Worm (Caenorhabditis elegans) whole organism, early embryonic: Measurements from ENCODE around the gene F48G7.12.

Source experiments
- B0310.2 ChIP-seq: sonication (generic microtip); optimal IDR thresholded peaks from 2 replicates; lab custom pipeline; 2016; ENCODE audit warnings: mild to moderate bottlenecking, missing genetic modification characterization, missing compliant biosample characterization
- F13C5.2 ChIP-seq: sonication (generic microtip); optimal IDR thresholded peaks from 2 replicates; lab custom pipeline; 2017; ENCODE audit warnings: mild to moderate bottlenecking, missing genetic modification characterization, inconsistent platforms, missing compliant biosample characterization
- aly-1 ChIP-seq: sonication (generic microtip); optimal IDR thresholded peaks from 2 replicates; lab custom pipeline; 2016; ENCODE audit warnings: missing genetic modification characterization, missing compliant biosample characterization
- ama-1 ChIP-seq: fragments of 150-350 bp; optimal IDR thresholded peaks from 2 replicates; lab custom pipeline; 2014
- ceh-13 ChIP-seq: fragments of 200-800 bp; sonication (Bioruptor generic); optimal IDR thresholded peaks from 2 replicates; lab custom pipeline; 2018; ENCODE audit warnings: mild to moderate bottlenecking, missing genetic modification characterization, missing compliant biosample characterization
- ceh-36 ChIP-seq: sonication (generic microtip); optimal IDR thresholded peaks from 2 replicates; lab custom pipeline; 2016; ENCODE audit warnings: missing genetic modification characterization, inconsistent platforms, missing compliant biosample characterization
- ets-7 ChIP-seq: sonication (generic microtip); optimal IDR thresholded peaks from 2 replicates; lab custom pipeline; 2016; ENCODE audit warnings: missing genotype, missing genetic modification characterization, missing compliant biosample characterization
- flt-1 ChIP-seq: fragments of 200-800 bp; sonication (Bioruptor generic); IDR thresholded peaks from 2 replicates; pipeline ENCODE4 v1.3.6; 2022; ENCODE audit warnings: missing genetic modification characterization, missing compliant biosample characterization
- hmbx-1 ChIP-seq: sonication (generic microtip); optimal IDR thresholded peaks from 2 replicates; lab custom pipeline; 2016; ENCODE audit warnings: mild to moderate bottlenecking, missing genetic modification characterization, missing compliant biosample characterization
- hmg-4 ChIP-seq: fragments of 200-800 bp; sonication (Bioruptor generic); optimal IDR thresholded peaks from 2 replicates; lab custom pipeline; 2018; ENCODE audit warnings: mild to moderate bottlenecking, missing genetic modification characterization, missing compliant biosample characterization
- hnd-1 ChIP-seq: sonication (generic microtip); optimal IDR thresholded peaks from 2 replicates; lab custom pipeline; 2016; ENCODE audit warnings: missing genetic modification characterization, missing compliant biosample characterization
- pes-1 ChIP-seq: fragments of 200-800 bp; sonication (Bioruptor generic); IDR thresholded peaks from 2 replicates; pipeline ENCODE4 v1.3.6; 2022; ENCODE audit warnings: missing genetic modification reagents, missing genetic modification characterization, missing compliant biosample characterization
- scrt-1 ChIP-seq: fragments of 200-800 bp; sonication (Bioruptor generic); IDR thresholded peaks from 2 replicates; pipeline ENCODE4 v1.3.6; 2022; ENCODE audit warnings: missing genetic modification characterization, missing compliant biosample characterization
- sea-1 ChIP-seq: fragments of 200-800 bp; sonication (Bioruptor generic); conservative IDR thresholded peaks from 2 replicates; pipeline ENCODE4 v1.3.6; 2022; ENCODE audit warnings: missing genetic modification characterization, missing compliant biosample characterization
- tbx-11 ChIP-seq: fragments of 200-800 bp; sonication (Bioruptor generic); IDR thresholded peaks from 2 replicates; pipeline ENCODE4 v1.3.6; 2022; ENCODE audit warnings: missing genetic modification characterization, missing compliant biosample characterization
- tbx-37 ChIP-seq: fragments of 200-800 bp; sonication (Bioruptor generic); conservative IDR thresholded peaks from 2 replicates; pipeline ENCODE4 v1.3.6; 2022; ENCODE audit warnings: missing genetic modification reagents, missing genetic modification characterization, missing compliant biosample characterization
- tra-4 ChIP-seq: sonication (generic microtip); optimal IDR thresholded peaks from 2 replicates; lab custom pipeline; 2017; ENCODE audit warnings: missing genetic modification characterization, missing compliant biosample characterization

The F48G7.12 gene

ce11 chrV:646129-646528 is at the start of gene F48G7.12:
Gene F48G7.12 (minus strand): TSS chrV:646229.
- TF ChIP-seq hnd-1 (no peak), ama-1 (lab: Kevin White, UChicago) (no peak), B0310.2 (tag; lab: Kevin White, UChicago) (no peak), ceh-36 (tag; lab: Kevin White, UChicago) (no peak), ets-7 (tag; lab: Kevin White, UChicago) (no peak), ceh-13 (GFP tag; lab: Kevin White, UChicago) (no peak), tbx-37 (GFP tag; lab: Robert Waterston, UW) (no peak), pes-1 (GFP tag; lab: Robert Waterston, UW) (no peak), aly-1 (tag; lab: Kevin White, UChicago) (no peak), hmbx-1 (no peak), F13C5.2 (tag; lab: Kevin White, UChicago) (no peak), tra-4 (tag; lab: Kevin White, UChicago) (no peak)

DNA sequence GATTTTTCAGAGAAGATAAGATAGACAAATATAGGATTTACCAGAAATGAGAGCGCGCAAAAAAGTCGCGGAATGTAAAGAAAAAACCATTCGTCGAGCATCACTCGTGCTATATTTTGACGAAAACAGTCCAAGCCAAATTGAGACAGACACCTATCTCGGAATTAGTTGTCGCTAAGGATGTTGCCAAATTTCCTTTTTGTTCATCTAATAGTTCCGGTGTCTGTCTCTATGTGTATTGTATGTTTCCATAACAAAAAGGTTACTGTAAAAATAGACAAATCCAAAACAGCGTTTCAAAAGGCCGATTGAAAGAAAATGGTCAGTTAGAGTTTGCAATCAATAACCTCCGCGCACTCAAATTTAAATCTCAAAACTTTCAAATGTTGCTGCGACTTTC is 48.6 kb upstream of the F48G7.12 start, which contains the start of gene srj-53:
TSS of gene srj-53 (minus strand) at position 101 of the 400 bp plus-strand sequence.
- TF ChIP-seq tra-4 (tag; lab: Kevin White, UChicago) = no peak
- no peak for TF ChIP-seq tbx-37 (GFP tag; lab: Robert Waterston, UW)
- no peak for TF ChIP-seq hmbx-1
- TF ChIP-seq F13C5.2 (tag; lab: Kevin White, UChicago) = no peak
- no peak for TF ChIP-seq pes-1 (GFP tag; lab: Robert Waterston, UW)
- TF ChIP-seq flt-1 (GFP tag; lab: Robert Waterston, UW) = no peak
- no peak for TF ChIP-seq ceh-13 (GFP tag; lab: Kevin White, UChicago)
- TF ChIP-seq hmg-4 = no peak

DNA sequence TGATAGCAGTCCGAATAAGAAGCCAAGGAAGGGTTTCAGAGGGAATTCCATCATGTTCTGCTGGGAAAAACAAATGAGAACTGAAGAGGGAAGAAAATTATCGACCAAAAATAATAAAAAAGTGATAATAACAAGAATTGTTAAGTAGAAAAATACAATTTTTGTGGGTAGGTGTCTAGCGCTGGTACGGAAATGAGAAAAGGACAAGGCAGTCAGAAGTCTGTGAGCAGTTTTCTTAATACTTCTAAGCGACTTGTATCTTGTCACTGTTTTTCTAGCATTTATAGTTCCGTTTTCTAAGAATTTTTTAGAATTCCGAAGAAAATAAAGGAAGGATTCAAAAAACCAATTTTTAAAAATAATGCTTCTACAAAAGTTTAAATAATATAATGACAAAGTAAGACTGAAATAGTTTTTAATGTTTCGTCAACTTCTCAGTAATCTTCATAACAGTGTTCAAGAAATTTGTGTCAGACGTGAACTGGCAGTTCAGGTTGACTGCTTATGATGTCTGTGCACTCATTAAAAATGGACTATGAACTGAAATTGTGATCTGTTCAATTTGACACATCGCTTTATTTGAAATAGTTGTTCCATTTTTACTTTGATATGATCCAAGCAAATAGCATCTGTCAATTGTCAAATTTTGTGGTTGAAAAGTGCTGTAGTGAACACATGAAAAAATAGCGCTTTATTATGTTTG is 46.8 kb upstream of the F48G7.12 start, which contains the start of gene srx-4:
TSS of gene srx-4 (minus strand) at position 51 of the 703 bp plus-strand sequence.
- no peak for TF ChIP-seq flt-1 (GFP tag; lab: Robert Waterston, UW)
- no peak for TF ChIP-seq tbx-11 (GFP tag; lab: Robert Waterston, UW)

DNA sequence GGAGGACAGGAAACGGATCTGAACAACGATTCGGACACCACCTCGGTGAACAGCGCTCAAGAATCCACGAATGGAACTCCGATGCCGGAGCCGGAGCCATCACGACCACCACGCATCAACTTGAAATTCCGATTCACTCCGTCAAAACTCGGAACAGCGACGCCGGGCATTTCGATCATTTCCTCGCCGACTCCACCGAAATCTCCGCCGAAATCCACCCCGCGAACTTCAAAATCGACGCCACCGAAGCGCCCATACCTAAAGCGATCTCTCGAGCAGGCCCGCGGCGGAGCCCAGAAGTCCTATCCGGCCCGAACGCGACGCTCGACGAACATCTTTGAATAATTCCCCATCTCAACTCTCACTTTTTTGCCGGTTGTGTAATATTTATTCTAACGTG is 43.5 kb upstream of the F48G7.12 start:
- TF ChIP-seq pes-1 (GFP tag; lab: Robert Waterston, UW) (no peak), ceh-13 (GFP tag; lab: Kevin White, UChicago) (no peak), hnd-1 (no peak), flt-1 (GFP tag; lab: Robert Waterston, UW) (no peak), ceh-36 (tag; lab: Kevin White, UChicago) (no peak), aly-1 (tag; lab: Kevin White, UChicago) (no peak), ets-7 (tag; lab: Kevin White, UChicago) (no peak), sea-1 (GFP tag; lab: Robert Waterston, UW) (no peak), F13C5.2 (tag; lab: Kevin White, UChicago) (no peak), hmg-4 (no peak), tra-4 (tag; lab: Kevin White, UChicago) (no peak), tbx-11 (GFP tag; lab: Robert Waterston, UW) (no peak), hmbx-1 (no peak), ama-1 (lab: Kevin White, UChicago) (no peak), tbx-37 (GFP tag; lab: Robert Waterston, UW) (no peak), scrt-1 (no peak), B0310.2 (tag; lab: Kevin White, UChicago) (no peak)

DNA sequence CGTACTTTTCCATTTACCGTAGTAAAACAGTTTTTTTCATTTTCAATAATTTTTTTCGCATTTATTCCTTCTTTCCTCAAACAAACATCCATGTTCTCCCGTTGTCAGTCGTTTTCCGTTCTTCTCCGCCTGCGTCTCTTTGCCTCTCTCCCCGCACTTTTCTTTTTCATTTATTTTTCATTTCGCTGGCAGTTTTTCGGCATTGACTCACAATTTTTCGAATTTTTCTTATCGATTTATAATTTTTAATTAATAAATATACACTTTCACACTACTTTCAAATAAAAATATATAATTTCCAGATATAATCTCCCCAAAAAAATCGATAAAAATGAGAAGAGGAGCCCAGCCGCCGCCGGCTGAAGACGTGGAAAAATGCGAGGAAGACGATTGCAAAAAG is 41.4 kb upstream of the F48G7.12 start, which contains the start of gene H25P19.1:
TSS of gene H25P19.1 (plus strand) at position 301 of the 400 bp plus-strand sequence.
- TF ChIP-seq tbx-11 (GFP tag; lab: Robert Waterston, UW) (no peak), tra-4 (tag; lab: Kevin White, UChicago) (no peak), ceh-13 (GFP tag; lab: Kevin White, UChicago) (no peak), F13C5.2 (tag; lab: Kevin White, UChicago) (no peak), scrt-1 (no peak), hmg-4 (no peak), sea-1 (GFP tag; lab: Robert Waterston, UW) (no peak), flt-1 (GFP tag; lab: Robert Waterston, UW) (no peak), pes-1 (GFP tag; lab: Robert Waterston, UW) (no peak)

DNA sequence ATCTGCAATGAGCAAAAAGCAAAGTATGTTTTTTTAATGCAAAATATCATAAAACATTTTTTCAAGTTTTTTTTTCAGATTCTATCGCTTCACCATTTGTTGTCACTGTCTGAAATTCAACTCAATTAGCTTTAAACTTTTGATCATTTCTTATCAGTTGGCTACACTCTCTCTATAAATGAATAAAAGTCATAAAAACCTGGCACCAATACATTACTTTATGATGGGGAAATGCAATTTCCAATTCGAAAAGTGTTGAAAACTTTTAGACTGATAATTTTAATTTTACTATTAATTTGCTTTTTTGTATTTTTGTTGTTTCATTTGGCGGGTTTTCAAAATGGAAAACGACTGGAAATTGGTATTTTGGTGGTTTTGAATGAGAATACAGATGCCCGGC is 37.8 kb upstream of the F48G7.12 start, which contains the start of gene F31F4.1:
TSS of gene F31F4.1 (plus strand) at position 203 of the 400 bp plus-strand sequence.
- TF ChIP-seq tbx-11 (GFP tag; lab: Robert Waterston, UW) = no peak
- no peak for TF ChIP-seq ets-7 (tag; lab: Kevin White, UChicago)
- TF ChIP-seq B0310.2 (tag; lab: Kevin White, UChicago) = no peak
- TF ChIP-seq scrt-1 = no peak
- TF ChIP-seq hmg-4 = no peak
- TF ChIP-seq ceh-36 (tag; lab: Kevin White, UChicago) = no peak
- TF ChIP-seq pes-1 (GFP tag; lab: Robert Waterston, UW) = no peak
- no peak for TF ChIP-seq tra-4 (tag; lab: Kevin White, UChicago)
- TF ChIP-seq ceh-13 (GFP tag; lab: Kevin White, UChicago) = no peak
- no peak for TF ChIP-seq hnd-1
- TF ChIP-seq ama-1 (lab: Kevin White, UChicago) = no peak
- no peak for TF ChIP-seq sea-1 (GFP tag; lab: Robert Waterston, UW)
- no peak for TF ChIP-seq hmbx-1

DNA sequence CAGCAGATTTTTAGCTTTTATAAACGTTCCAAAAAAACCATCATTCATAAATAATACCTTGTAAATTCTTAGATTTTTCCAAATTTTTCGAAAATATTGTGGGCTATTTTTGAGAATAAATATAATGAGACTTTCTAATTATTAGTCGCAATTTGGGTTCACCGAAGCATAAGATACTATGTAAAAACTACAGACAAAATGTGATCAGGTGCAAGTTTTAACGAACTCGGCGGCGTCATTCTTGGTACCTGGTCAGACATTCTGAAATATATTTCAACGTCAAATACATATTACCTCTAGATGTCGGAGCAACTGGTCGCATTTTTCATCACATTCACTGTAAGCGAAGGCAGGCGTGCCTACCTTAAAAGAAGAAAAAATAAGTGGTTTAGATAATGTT is 36.0 kb upstream of the F48G7.12 start, which contains the start of gene srx-23:
TSS of gene srx-23 (plus strand) at position 301 of the 400 bp plus-strand sequence.
- TF ChIP-seq hmbx-1 (no peak), B0310.2 (tag; lab: Kevin White, UChicago) (no peak), flt-1 (GFP tag; lab: Robert Waterston, UW) (no peak), tra-4 (tag; lab: Kevin White, UChicago) (no peak), aly-1 (tag; lab: Kevin White, UChicago) (no peak), ceh-13 (GFP tag; lab: Kevin White, UChicago) (no peak), scrt-1 (no peak), ets-7 (tag; lab: Kevin White, UChicago) (no peak), ceh-36 (tag; lab: Kevin White, UChicago) (no peak), F13C5.2 (tag; lab: Kevin White, UChicago) (no peak), hnd-1 (no peak), sea-1 (GFP tag; lab: Robert Waterston, UW) (no peak), ama-1 (lab: Kevin White, UChicago) (no peak), hmg-4 (no peak), tbx-37 (GFP tag; lab: Robert Waterston, UW) (no peak), pes-1 (GFP tag; lab: Robert Waterston, UW) (no peak), tbx-11 (GFP tag; lab: Robert Waterston, UW) (no peak)
